Worm (Caenorhabditis elegans) whole organism, L3 larva: ENCODE measurements around the gene T21B4.15.

Experiments used
- elt-2 ChIP-seq: sonication (generic microtip); optimal IDR thresholded peaks from 2 replicates; lab custom pipeline; 2016; ENCODE audit warnings: missing genetic modification reagents, mild to moderate bottlenecking, missing genetic modification characterization, missing compliant biosample characterization
- fkh-10 ChIP-seq: sonication (generic microtip); optimal IDR thresholded peaks from 2 replicates; lab custom pipeline; 2017; ENCODE audit warnings: missing biosample characterization, missing genetic modification reagents, missing genetic modification characterization
- lin-15B ChIP-seq: fragments of 150-350 bp; optimal IDR thresholded peaks from 2 replicates; lab custom pipeline; 2014; ENCODE audit warnings: missing biosample characterization, missing genetic modification characterization
- lsy-12 ChIP-seq: sonication (generic microtip); optimal IDR thresholded peaks from 2 replicates; lab custom pipeline; 2016; ENCODE audit warnings: mild to moderate bottlenecking, missing genetic modification characterization, missing compliant biosample characterization
- nhr-23 ChIP-seq: fragments of 150-350 bp; optimal IDR thresholded peaks from 2 replicates; lab custom pipeline; 2014; ENCODE audit warnings: missing biosample characterization, missing genetic modification reagents, missing genetic modification characterization
- nhr-25 ChIP-seq: sonication (generic microtip); optimal IDR thresholded peaks from 2 replicates; lab custom pipeline; 2017; ENCODE audit warnings: missing biosample characterization, missing genetic modification characterization
- nhr-28 ChIP-seq: fragments of 150-350 bp; optimal IDR thresholded peaks from 2 replicates; lab custom pipeline; 2014; ENCODE audit warnings: missing biosample characterization, missing genetic modification characterization
- unc-39 ChIP-seq: sonication (generic microtip); optimal IDR thresholded peaks from 4 replicates; lab custom pipeline; 2017; ENCODE audit warnings: missing biosample characterization, missing genetic modification characterization

DNA sequence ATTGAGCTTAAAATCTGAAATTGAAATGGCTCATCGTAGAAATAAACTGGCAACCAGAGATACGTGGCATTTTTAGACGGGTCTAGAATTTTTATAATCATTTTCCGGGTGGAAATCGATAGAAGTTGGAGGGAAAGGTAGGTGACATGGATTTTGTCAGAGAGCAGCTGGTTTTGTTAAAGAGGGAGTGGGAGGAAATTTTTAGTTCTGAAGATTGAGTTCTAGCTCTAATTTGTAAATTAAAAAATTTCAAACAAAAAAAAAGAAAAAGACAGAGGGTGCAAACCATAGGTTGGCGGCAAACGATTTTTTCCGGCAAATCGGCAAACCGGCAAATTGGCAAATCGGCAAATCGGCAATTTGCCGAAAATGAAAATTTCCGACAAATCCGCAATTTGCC lies 33.4 kb upstream of the T21B4.15 start, which contains the start of gene sre-32:
- TF ChIP-seq nhr-23 (no peak), nhr-28 (tag; lab: Kevin White, UChicago) (no peak), lsy-12 (tag; lab: Kevin White, UChicago) (no peak), fkh-10 (GFP tag; lab: Kevin White, UChicago) (no peak), elt-2 (no peak), unc-39 (tag; lab: Kevin White, UChicago) (no peak), lin-15B (no peak), nhr-25 (tag; lab: Kevin White, UChicago) (no peak)
